Worm (Caenorhabditis elegans) whole organism, young adult: ENCODE results near the gene C50E10.1.

Experiments
- B0019.2 ChIP-seq: fragments of 200-800 bp; sonication (Bioruptor generic); conservative IDR thresholded peaks from 2 replicates; pipeline ENCODE4 v1.3.6; 2022; ENCODE audit warnings: missing genetic modification reagents, missing genetic modification characterization, missing compliant biosample characterization
- B0261.1 ChIP-seq: sonication (generic microtip); optimal IDR thresholded peaks from 2 replicates; lab custom pipeline; 2016; ENCODE audit warnings: mild to moderate bottlenecking, missing genetic modification characterization, moderate library complexity, missing compliant biosample characterization
- D2030.7 ChIP-seq: fragments of 200-800 bp; sonication (Bioruptor generic); IDR thresholded peaks from 2 replicates; pipeline ENCODE4 v1.3.6; 2022; ENCODE audit warnings: missing genetic modification reagents, missing genetic modification characterization, missing compliant biosample characterization
- F33H1.4 ChIP-seq: fragments of 200-800 bp; sonication (Bioruptor generic); IDR thresholded peaks from 2 replicates; pipeline ENCODE4 v1.3.6; 2022; ENCODE audit warnings: missing genetic modification reagents, missing genetic modification characterization, missing compliant biosample characterization
- F57A8.1 ChIP-seq: fragments of 200-800 bp; sonication (Bioruptor generic); optimal IDR thresholded peaks from 2 replicates; lab custom pipeline; 2018; ENCODE audit warnings: mild to moderate bottlenecking, missing genetic modification characterization, moderate library complexity, missing compliant biosample characterization
- K11D2.4 ChIP-seq: fragments of 200-800 bp; sonication (Bioruptor generic); IDR thresholded peaks from 2 replicates; pipeline ENCODE4 v1.3.6; 2022; ENCODE audit warnings: missing genetic modification reagents, missing genetic modification characterization, missing compliant biosample characterization
- K12H6.12 ChIP-seq: fragments of 200-800 bp; sonication (Bioruptor generic); optimal IDR thresholded peaks from 2 replicates; lab custom pipeline; 2018; ENCODE audit warnings: mild to moderate bottlenecking, missing genetic modification characterization, missing compliant biosample characterization
- T07F8.4 ChIP-seq: sonication (generic microtip); optimal IDR thresholded peaks from 2 replicates; lab custom pipeline; 2016; ENCODE audit warnings: mild to moderate bottlenecking, missing genetic modification characterization, moderate library complexity, missing compliant biosample characterization
- Y53F4B.3 ChIP-seq: fragments of 200-800 bp; sonication (Bioruptor generic); IDR thresholded peaks from 2 replicates; pipeline ENCODE4 v1.3.6; 2022; ENCODE audit warnings: missing genetic modification reagents, missing genetic modification characterization, missing compliant biosample characterization
- Y95B8A.8 ChIP-seq: fragments of 200-800 bp; sonication (Bioruptor generic); IDR thresholded peaks from 2 replicates; pipeline ENCODE4 v1.3.6; 2022; ENCODE audit warnings: missing genetic modification reagents, missing genetic modification characterization, missing compliant biosample characterization
- ZK185.1 ChIP-seq: sonication (generic microtip); optimal IDR thresholded peaks from 2 replicates; lab custom pipeline; 2016; ENCODE audit warnings: mild to moderate bottlenecking, missing genetic modification characterization, missing compliant biosample characterization; ENCODE audit not compliant: poor library complexity, severe bottlenecking
- akir-1 ChIP-seq: fragments of 200-800 bp; sonication (Bioruptor generic); optimal IDR thresholded peaks from 2 replicates; lab custom pipeline; 2018; ENCODE audit warnings: mild to moderate bottlenecking, missing genetic modification characterization, moderate library complexity, missing compliant biosample characterization
- ama-1 ChIP-seq, 3 experiments: fragments of 150-350 bp in 1 of 3; sonication (generic microtip) in 2 of 3; optimal IDR thresholded peaks; 2 replicates each; lab custom pipeline; 2014 to 2018; ENCODE audit warnings: missing biosample characterization in 2 of 3, missing genetic modification characterization in 2 of 3, missing genetic modification reagents in 2 of 3
- aptf-2 ChIP-seq: fragments of 200-800 bp; sonication (Bioruptor generic); conservative IDR thresholded peaks from 2 replicates; pipeline ENCODE4 v1.3.6; 2022; ENCODE audit warnings: missing genetic modification reagents, missing genetic modification characterization, missing compliant biosample characterization
- attf-6 ChIP-seq: fragments of 200-800 bp; sonication (Bioruptor generic); IDR thresholded peaks from 2 replicates; pipeline ENCODE4 v1.3.6; 2022; ENCODE audit warnings: missing genetic modification reagents, missing genetic modification characterization, missing compliant biosample characterization
- bed-2 ChIP-seq: fragments of 200-800 bp; sonication (Bioruptor generic); IDR thresholded peaks from 2 replicates; pipeline ENCODE4 v1.3.6; 2022; ENCODE audit warnings: missing genetic modification reagents, missing genetic modification characterization, missing compliant biosample characterization
- cebp-1 ChIP-seq, 2 experiments: fragments of 200-800 bp in 1 of 2; sonication (Bioruptor generic) in 1 of 2; sonication (generic microtip) in 1 of 2; IDR thresholded peaks in 1 of 2; optimal IDR thresholded peaks in 1 of 2; 2 replicates each; pipeline versions ENCODE4 v1.3.6 to Lab custom; 2017 to 2022; ENCODE audit warnings: missing compliant biosample characterization in 2 of 2, missing genetic modification characterization in 2 of 2, mild to moderate bottlenecking in 1 of 2, missing genetic modification reagents in 1 of 2, moderate library complexity in 1 of 2
- ceh-100 ChIP-seq: fragments of 200-800 bp; sonication (Bioruptor generic); IDR thresholded peaks from 2 replicates; pipeline ENCODE4 v1.3.6; 2022; ENCODE audit warnings: missing genetic modification reagents, missing genetic modification characterization, missing compliant biosample characterization
- chd-7 ChIP-seq: sonication (generic microtip); optimal IDR thresholded peaks from 2 replicates; lab custom pipeline; 2016; ENCODE audit warnings: mild to moderate bottlenecking, missing genetic modification characterization, moderate library complexity, missing compliant biosample characterization
- dox-1 ChIP-seq: fragments of 200-800 bp; sonication (Bioruptor generic); IDR thresholded peaks from 2 replicates; pipeline ENCODE4 v1.3.6; 2022; ENCODE audit warnings: missing genetic modification reagents, missing genetic modification characterization, missing compliant biosample characterization
- efl-1 ChIP-seq: fragments of 150-350 bp; optimal IDR thresholded peaks from 2 replicates; lab custom pipeline; 2014; ENCODE audit warnings: missing biosample characterization, missing genetic modification reagents, missing genetic modification characterization
- egl-18 ChIP-seq: fragments of 200-800 bp; sonication (Bioruptor generic); IDR thresholded peaks from 2 replicates; pipeline ENCODE4 v1.3.6; 2022; ENCODE audit warnings: missing genetic modification reagents, missing genetic modification characterization, missing compliant biosample characterization
- ets-4 ChIP-seq: fragments of 200-800 bp; sonication (Bioruptor generic); optimal IDR thresholded peaks from 2 replicates; lab custom pipeline; 2018; ENCODE audit warnings: mild to moderate bottlenecking, missing genetic modification characterization, missing compliant biosample characterization
- him-1 ChIP-seq: sonication (generic microtip); optimal IDR thresholded peaks from 2 replicates; lab custom pipeline; 2016; ENCODE audit warnings: missing genotype, missing genetic modification reagents, missing genetic modification characterization, missing compliant biosample characterization
- hmg-20 ChIP-seq: fragments of 200-800 bp; sonication (Bioruptor generic); IDR thresholded peaks from 2 replicates; pipeline ENCODE4 v1.3.6; 2022; ENCODE audit warnings: missing genetic modification reagents, missing genetic modification characterization, missing compliant biosample characterization
- lag-1 ChIP-seq: fragments of 200-800 bp; sonication (Bioruptor generic); IDR thresholded peaks from 2 replicates; pipeline ENCODE4 v1.3.6; 2022; ENCODE audit warnings: missing genetic modification reagents, missing genetic modification characterization, missing compliant biosample characterization
- let-526 ChIP-seq: fragments of 200-800 bp; sonication (Bioruptor generic); IDR thresholded peaks from 2 replicates; pipeline ENCODE4 v1.3.6; 2022; ENCODE audit warnings: missing genetic modification reagents, missing genetic modification characterization, missing compliant biosample characterization
- let-607 ChIP-seq, 2 experiments: fragments of 200-800 bp in 1 of 2; sonication (Bioruptor generic) in 1 of 2; sonication (generic microtip) in 1 of 2; optimal IDR thresholded peaks; 2 replicates each; lab custom pipeline; 2016 to 2018; ENCODE audit warnings: mild to moderate bottlenecking in 2 of 2, missing compliant biosample characterization in 2 of 2, missing genetic modification characterization in 2 of 2, moderate library complexity in 2 of 2, missing genotype in 1 of 2
- lin-26 ChIP-seq: fragments of 200-800 bp; sonication (Bioruptor generic); IDR thresholded peaks from 2 replicates; pipeline ENCODE4 v1.3.6; 2022; ENCODE audit warnings: missing genetic modification reagents, missing genetic modification characterization, missing compliant biosample characterization
- madf-10 ChIP-seq: sonication (generic microtip); optimal IDR thresholded peaks from 2 replicates; lab custom pipeline; 2016; ENCODE audit warnings: mild to moderate bottlenecking, missing genetic modification characterization, missing compliant biosample characterization
- madf-3 ChIP-seq: fragments of 200-800 bp; sonication (Bioruptor generic); IDR thresholded peaks from 2 replicates; pipeline ENCODE4 v1.3.6; 2022; ENCODE audit warnings: missing genetic modification reagents, missing genetic modification characterization, missing compliant biosample characterization
- mcd-1 ChIP-seq: fragments of 200-800 bp; sonication (Bioruptor generic); IDR thresholded peaks from 2 replicates; pipeline ENCODE4 v1.3.6; 2022; ENCODE audit warnings: missing genetic modification reagents, missing genetic modification characterization, missing compliant biosample characterization
- nfyb-1 ChIP-seq: fragments of 200-800 bp; sonication (Bioruptor generic); IDR thresholded peaks from 2 replicates; pipeline ENCODE4 v1.3.6; 2022; ENCODE audit warnings: missing genetic modification reagents, missing genetic modification characterization, missing compliant biosample characterization
- nhr-90 ChIP-seq: sonication (generic microtip); optimal IDR thresholded peaks from 2 replicates; lab custom pipeline; 2016; ENCODE audit warnings: missing genotype, mild to moderate bottlenecking, missing genetic modification characterization, missing compliant biosample characterization
- pbrm-1 ChIP-seq: fragments of 200-800 bp; sonication (Bioruptor generic); IDR thresholded peaks from 2 replicates; pipeline ENCODE4 v1.3.6; 2022; ENCODE audit warnings: missing genetic modification reagents, missing genetic modification characterization, missing compliant biosample characterization
- sea-2 ChIP-seq: fragments of 200-800 bp; sonication (Bioruptor generic); IDR thresholded peaks from 2 replicates; pipeline ENCODE4 v1.3.6; 2022; ENCODE audit warnings: missing genetic modification characterization, missing compliant biosample characterization
- snpc-4 ChIP-seq, 5 experiments: fragments of 150-350 bp in 1 of 5; sonication (generic microtip) in 4 of 5; optimal IDR thresholded peaks; 2 replicates each; lab custom pipeline; 2014 to 2018; ENCODE audit warnings: missing genetic modification characterization in 5 of 5, missing biosample characterization in 3 of 5, antibody characterized with exemption in 2 of 5, mild to moderate bottlenecking in 2 of 5, missing compliant biosample characterization in 2 of 5, missing genotype in 2 of 5, moderate library complexity in 2 of 5, missing genetic modification reagents in 1 of 5
- sptf-2 ChIP-seq: fragments of 200-800 bp; sonication (Bioruptor generic); optimal IDR thresholded peaks from 2 replicates; lab custom pipeline; 2018; ENCODE audit warnings: mild to moderate bottlenecking, missing genetic modification characterization, missing compliant biosample characterization
- tlf-1 ChIP-seq: fragments of 200-800 bp; sonication (Bioruptor generic); optimal IDR thresholded peaks from 2 replicates; lab custom pipeline; 2018; ENCODE audit warnings: mild to moderate bottlenecking, missing genetic modification characterization, missing compliant biosample characterization
- ztf-22 ChIP-seq: fragments of 200-800 bp; sonication (Bioruptor generic); optimal IDR thresholded peaks from 2 replicates; lab custom pipeline; 2018; ENCODE audit warnings: mild to moderate bottlenecking, missing genetic modification characterization, moderate library complexity, missing compliant biosample characterization
- ztf-25 ChIP-seq: fragments of 200-800 bp; sonication (Bioruptor generic); IDR thresholded peaks from 2 replicates; pipeline ENCODE4 v1.3.6; 2022; ENCODE audit warnings: missing genetic modification reagents, missing genetic modification characterization, missing compliant biosample characterization
- ztf-3 ChIP-seq: fragments of 200-800 bp; sonication (Bioruptor generic); optimal IDR thresholded peaks from 2 replicates; lab custom pipeline; 2018; ENCODE audit warnings: mild to moderate bottlenecking, missing genetic modification characterization, missing compliant biosample characterization

Gene C50E10.1

ce11 chrII:12344787-12345186, 42.5 kb upstream of the C50E10.1 start, which contains the start of gene C44C11.6 (continued):
- TF ChIP-seq egl-18 (GFP tag; lab: Robert Waterston, UW) = no peak
- 0 out of 2 replicates have a peak, but pooled peaks have one; percentile 30 for TF ChIP-seq dox-1
- no peak for TF ChIP-seq ama-1 (optimal IDR thresholded peaks at IDR 0.05; lab: Kevin White, UChicago)
- TF ChIP-seq ama-1 (GFP tag; optimal IDR thresholded peaks at IDR 0.05; lab: Kevin White, UChicago) = no peak
- TF ChIP-seq ztf-3 = no peak
- no peak for TF ChIP-seq hmg-20 (GFP tag; lab: Robert Waterston, UW)
- TF ChIP-seq madf-10 = no peak
- TF ChIP-seq lin-26 (GFP tag; lab: Robert Waterston, UW) = 0 out of 2 replicates have a peak, but pooled peaks have one; percentile 53
- TF ChIP-seq lag-1 = 0 out of 2 replicates have a peak, but pooled peaks have one; percentile 53
- TF ChIP-seq Y95B8A.8 = no peak
- no peak for TF ChIP-seq let-526 (GFP tag; lab: Robert Waterston, UW)
- TF ChIP-seq aptf-2 (GFP tag; lab: Robert Waterston, UW) = no peak
- TF ChIP-seq ets-4 = no peak
- no peak for TF ChIP-seq snpc-4 (GFP tag; optimal IDR thresholded peaks at IDR 0.05; lab: Kevin White, UChicago)
- TF ChIP-seq snpc-4 (tag; optimal IDR thresholded peaks at IDR 0.05; lab: Kevin White, UChicago) = no peak
- no peak for TF ChIP-seq F57A8.1 (GFP tag; lab: Kevin White, UChicago)
- TF ChIP-seq him-1 (tag; lab: Kevin White, UChicago) = peak; percentile 18
- TF ChIP-seq nfyb-1 = no peak
- no peak for TF ChIP-seq nhr-90
- TF ChIP-seq B0019.2 (GFP tag; lab: Robert Waterston, UW) = no peak
- TF ChIP-seq K12H6.12 (tag; lab: Kevin White, UChicago) = no peak
- TF ChIP-seq K11D2.4 (GFP tag; lab: Robert Waterston, UW) = peak; percentile 15; the same call in 1 of the 2 replicates
- TF ChIP-seq cebp-1 (GFP tag; IDR thresholded peaks at IDR 0.05; lab: Robert Waterston, UW) = no peak
- TF ChIP-seq cebp-1 (tag; optimal IDR thresholded peaks at IDR 0.05; lab: Kevin White, UChicago) = peak; percentile 12
- TF ChIP-seq T07F8.4 (tag; lab: Kevin White, UChicago) = no peak
- no peak for TF ChIP-seq ztf-25 (GFP tag; lab: Robert Waterston, UW)
- TF ChIP-seq mcd-1 (GFP tag; lab: Robert Waterston, UW) = peak; percentile 34
- TF ChIP-seq let-607 (tag; optimal IDR thresholded peaks at IDR 0.05; lab: Kevin White, UChicago) = no peak
- 0 out of 2 replicates have a peak, but pooled peaks have one; percentile 12 for TF ChIP-seq pbrm-1 (GFP tag; lab: Robert Waterston, UW)
- TF ChIP-seq sptf-2 = no peak
- no peak for TF ChIP-seq akir-1 (GFP tag; lab: Kevin White, UChicago)
- TF ChIP-seq chd-7 = peak; percentile 4
- TF ChIP-seq bed-2 (GFP tag; lab: Robert Waterston, UW) = no peak
- TF ChIP-seq F33H1.4 = 0 out of 2 replicates have a peak, but pooled peaks have one; percentile 16
- no peak for TF ChIP-seq B0261.1 (tag; lab: Kevin White, UChicago)
- TF ChIP-seq Y53F4B.3 (GFP tag; lab: Robert Waterston, UW) = no peak
- TF ChIP-seq ZK185.1 (tag; lab: Kevin White, UChicago) = no peak
- no peak for TF ChIP-seq efl-1
- TF ChIP-seq attf-6 (GFP tag; lab: Robert Waterston, UW) = no peak

ce11 chrII:12343710-12344109, 41.5 kb upstream of the C50E10.1 start:
- TF ChIP-seq ets-4 (no peak), T07F8.4 (tag; lab: Kevin White, UChicago) (no peak), D2030.7 (no peak), ceh-100 (GFP tag; lab: Robert Waterston, UW) (no peak), tlf-1 (GFP tag; lab: Kevin White, UChicago) (no peak), ztf-22 (GFP tag; lab: Kevin White, UChicago) (no peak), madf-3 (GFP tag; lab: Robert Waterston, UW) (no peak), sea-2 (no peak)
- TF ChIP-seq, all 124 proteins: peak for 0
